Worm (Caenorhabditis elegans): ENCODE results near the gene F44A6.4.

- TF ChIP-seq nhr-11 (tag; optimal IDR thresholded peaks at IDR 0.05) (no peak), jun-1 (tag; optimal IDR thresholded peaks at IDR 0.05) (no peak), zag-1 (tag; optimal IDR thresholded peaks at IDR 0.05) (no peak), ztf-4 (tag; optimal IDR thresholded peaks at IDR 0.05) (no peak), nhr-76 (tag; optimal IDR thresholded peaks at IDR 0.05) (no peak), pha-4 (tag; optimal IDR thresholded peaks at IDR 0.05) (no peak), skn-1 (tag; optimal IDR thresholded peaks at IDR 0.05) (no peak), ceh-28 (tag; optimal IDR thresholded peaks at IDR 0.05) (no peak), unc-62 (GFP tag; optimal IDR thresholded peaks at IDR 0.05) (no peak), nhr-237 (tag; optimal IDR thresholded peaks at IDR 0.05) (no peak), tbx-2 (tag; optimal IDR thresholded peaks at IDR 0.05) (no peak), ama-1 (optimal IDR thresholded peaks at IDR 0.05) (no peak)
These were observed 10.6 kb upstream of the F44A6.4 start for ce11 chrX:10225845-10226244.
